Worm (Caenorhabditis elegans) whole organism, midembryonic: ENCODE measurements around the gene T02G5.7.

Source experiments
- T22C8.4 ChIP-seq: fragments of 200-800 bp; sonication (Bioruptor generic); IDR thresholded peaks from 2 replicates; pipeline ENCODE4 v1.3.6; 2022; ENCODE audit warnings: missing genetic modification characterization, missing compliant biosample characterization
- cog-1 ChIP-seq: sonication (generic microtip); optimal IDR thresholded peaks from 2 replicates; lab custom pipeline; 2016; ENCODE audit warnings: missing genetic modification characterization, missing compliant biosample characterization
- flt-1 ChIP-seq: fragments of 200-800 bp; sonication (Bioruptor generic); IDR thresholded peaks from 2 replicates; pipeline ENCODE4 v1.3.6; 2022; ENCODE audit warnings: missing genetic modification characterization, missing compliant biosample characterization
- klf-2 ChIP-seq: fragments of 200-800 bp; sonication (Bioruptor generic); conservative IDR thresholded peaks from 2 replicates; pipeline ENCODE4 v1.3.6; 2022; ENCODE audit warnings: missing genetic modification reagents, missing genetic modification characterization, missing compliant biosample characterization
- med-1 ChIP-seq: sonication (generic microtip); optimal IDR thresholded peaks from 2 replicates; lab custom pipeline; 2017; ENCODE audit warnings: missing genetic modification characterization, mild to moderate bottlenecking, missing compliant biosample characterization, antibody characterized with exemption, missing genetic modification reagents; ENCODE audit not compliant: insufficient read depth
- ref-1 ChIP-seq: fragments of 200-800 bp; sonication (Bioruptor generic); conservative IDR thresholded peaks from 2 replicates; pipeline ENCODE4 v1.3.6; 2022; ENCODE audit warnings: missing genetic modification reagents, missing genetic modification characterization, missing compliant biosample characterization
- tab-1 ChIP-seq: fragments of 200-800 bp; sonication (Bioruptor generic); IDR thresholded peaks from 2 replicates; pipeline ENCODE4 v1.3.6; 2022; ENCODE audit warnings: missing genetic modification characterization, missing compliant biosample characterization
- ztf-23 ChIP-seq: fragments of 200-800 bp; sonication (Bioruptor generic); IDR thresholded peaks from 2 replicates; pipeline ENCODE4 v1.3.6; 2022; ENCODE audit warnings: missing genetic modification reagents, missing genetic modification characterization, missing compliant biosample characterization
- ztf-29 ChIP-seq: fragments of 200-800 bp; sonication (Bioruptor generic); IDR thresholded peaks from 2 replicates; pipeline ENCODE4 v1.3.6; 2022; ENCODE audit warnings: missing genetic modification reagents, missing genetic modification characterization, missing compliant biosample characterization

Gene T02G5.7

DNA sequence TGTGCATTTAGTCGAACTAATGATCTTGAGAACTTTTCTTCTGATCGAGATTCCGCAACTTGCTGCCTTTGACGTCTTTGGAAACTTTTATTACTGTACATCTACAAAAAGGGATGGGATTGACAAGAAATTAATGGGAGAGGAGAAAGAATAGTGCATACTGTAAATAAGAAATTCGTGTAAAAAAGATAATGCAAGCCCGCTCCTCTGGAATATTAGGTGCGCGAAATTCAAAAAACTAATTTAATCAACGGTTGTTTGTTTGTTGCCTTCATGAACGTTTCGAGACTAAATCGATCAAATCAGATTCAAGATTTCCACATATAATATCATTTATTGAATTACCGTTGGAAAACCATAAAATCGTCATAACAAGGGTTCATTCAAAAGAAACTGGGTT lies 5.5 kb upstream of the T02G5.7 start, which contains the start of gene him-14:
Gene him-14 (minus strand): TSS at position 101 of the 400 bp plus-strand sequence.
- TF ChIP-seq ztf-29 (GFP tag; lab: Robert Waterston, UW) (no peak), ref-1 (GFP tag; lab: Robert Waterston, UW) (no peak), T22C8.4 (GFP tag; lab: Robert Waterston, UW) (no peak), med-1 (no peak), flt-1 (no peak), cog-1 (no peak), klf-2 (no peak), tab-1 (GFP tag; lab: Robert Waterston, UW) (no peak)

DNA sequence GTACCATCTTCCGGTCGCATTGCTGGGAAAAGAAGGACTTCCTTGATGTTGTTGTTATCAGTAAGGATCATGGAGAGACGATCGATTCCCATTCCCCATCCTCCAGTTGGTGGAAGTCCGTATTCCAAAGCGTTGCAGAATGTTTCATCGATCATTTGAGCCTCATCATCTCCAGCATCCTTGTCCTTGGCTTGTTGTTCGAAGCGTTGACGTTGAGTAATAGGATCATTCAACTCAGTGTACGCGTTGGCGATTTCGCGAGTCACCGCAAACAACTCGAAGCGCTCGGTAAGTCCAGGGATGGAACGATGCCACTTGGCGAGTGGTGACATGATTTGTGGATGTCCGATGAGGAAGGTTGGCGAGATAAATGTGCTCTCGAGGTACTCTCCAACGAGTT lies 5.0 kb upstream of the T02G5.7 start:
- TF ChIP-seq med-1 (no peak), ref-1 (GFP tag; lab: Robert Waterston, UW) (no peak), klf-2 (no peak), ztf-29 (GFP tag; lab: Robert Waterston, UW) (no peak), ztf-23 (no peak), tab-1 (GFP tag; lab: Robert Waterston, UW) (no peak), cog-1 (no peak), flt-1 (no peak), T22C8.4 (GFP tag; lab: Robert Waterston, UW) (no peak)

DNA sequence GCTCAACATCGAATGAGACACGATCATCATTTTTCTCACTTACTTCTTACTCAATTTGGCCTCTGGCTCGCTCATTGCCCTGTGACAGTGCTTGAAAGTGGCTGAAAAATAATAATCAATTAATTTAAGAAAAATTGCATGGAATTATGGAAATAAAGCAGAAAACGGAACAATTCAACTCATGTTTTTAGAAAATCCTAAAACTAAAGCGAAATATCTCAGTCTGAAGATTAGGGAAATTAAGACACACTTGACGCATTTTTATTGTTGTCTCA lies 3.2 kb upstream of the T02G5.7 start, which contains the start of gene kars-1:
Gene kars-1 (minus strand): TSS at position 101 of the 275 bp plus-strand sequence.
- TF ChIP-seq ztf-23 (no peak), tab-1 (GFP tag; lab: Robert Waterston, UW) (no peak), med-1 (no peak), cog-1 (no peak), flt-1 (no peak), ztf-29 (GFP tag; lab: Robert Waterston, UW) (no peak), ref-1 (GFP tag; lab: Robert Waterston, UW) (no peak), T22C8.4 (GFP tag; lab: Robert Waterston, UW) (no peak), klf-2 (no peak)

DNA sequence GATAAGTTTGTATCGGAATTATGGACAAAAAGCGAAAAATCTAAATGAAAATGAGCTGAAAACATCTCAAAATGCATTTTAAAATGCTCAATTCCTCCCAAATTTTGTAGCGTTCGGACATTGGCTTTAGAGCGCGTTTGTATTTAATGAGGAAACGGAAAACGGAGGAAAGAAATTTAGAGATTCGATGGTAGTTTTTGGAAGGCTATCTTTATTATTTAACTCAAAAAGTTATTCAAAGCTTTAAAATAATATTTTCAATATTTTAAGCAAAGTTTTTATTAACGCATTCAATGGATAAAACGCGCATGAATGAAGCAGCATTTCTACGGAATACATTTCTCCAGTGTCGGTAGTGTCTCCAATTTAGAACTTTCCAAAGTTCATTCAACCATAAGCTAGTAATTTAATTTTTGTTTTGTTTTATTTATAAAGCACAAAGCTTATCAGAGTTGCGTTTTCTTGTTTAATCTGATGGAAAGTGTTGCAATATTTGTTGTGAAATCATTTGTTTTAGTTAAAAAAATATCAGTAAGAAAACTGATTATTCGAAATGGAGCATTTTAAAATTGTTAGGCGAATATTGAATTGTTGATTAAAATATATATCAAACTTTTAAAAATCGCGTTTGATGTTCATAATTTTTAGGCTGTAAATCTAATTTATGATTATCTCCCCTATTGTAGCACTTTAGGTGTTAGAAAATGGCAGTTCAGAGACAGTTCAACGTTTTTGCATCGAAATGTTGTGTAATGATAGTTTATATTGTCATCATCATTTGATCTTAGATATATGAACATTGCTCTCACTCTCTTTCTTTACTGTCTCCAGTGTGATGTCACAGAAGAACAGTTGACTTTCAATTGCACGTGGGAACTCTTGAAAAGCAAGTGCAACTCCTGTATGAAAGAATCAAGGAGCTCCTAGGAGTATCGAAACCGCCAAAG lies 2.6 kb upstream of the T02G5.7 start:
- 0 out of 2 replicates have a peak, but pooled peaks have one; percentile 41 for TF ChIP-seq ztf-29 (GFP tag; lab: Robert Waterston, UW)
- TF ChIP-seq ref-1 (GFP tag; lab: Robert Waterston, UW): no peak
- peak; percentile 77 for TF ChIP-seq flt-1
- no peak for TF ChIP-seq T22C8.4 (GFP tag; lab: Robert Waterston, UW)
- peak; percentile 74 for TF ChIP-seq cog-1
- no peak for TF ChIP-seq med-1

DNA sequence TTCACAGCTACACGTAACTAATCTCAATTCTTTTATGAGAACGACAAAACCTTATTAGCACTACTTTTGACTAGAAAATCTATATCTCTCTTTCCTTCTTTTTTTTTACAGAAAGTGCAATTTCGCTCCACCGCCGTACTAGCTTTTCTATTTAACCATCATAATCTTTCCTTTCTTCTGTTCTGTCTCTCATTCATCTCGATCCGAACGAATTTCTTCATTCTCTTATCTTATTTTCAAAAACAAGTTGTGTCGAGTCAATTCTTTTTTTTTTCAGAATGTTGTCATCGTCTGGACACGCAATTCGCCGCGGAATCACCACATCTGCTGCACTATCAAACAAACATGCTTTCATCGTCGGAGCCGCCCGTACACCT lies 1.9 kb upstream of the T02G5.7 start, which contains the start of gene kat-1:
Gene kat-1 (plus strand): TSS at position 278 of the 377 bp plus-strand sequence.
- TF ChIP-seq ref-1 (GFP tag; lab: Robert Waterston, UW) (no peak), med-1 (no peak), cog-1 (no peak), ztf-29 (GFP tag; lab: Robert Waterston, UW) (no peak), T22C8.4 (GFP tag; lab: Robert Waterston, UW) (no peak), ztf-23 (no peak), flt-1 (no peak)

DNA sequence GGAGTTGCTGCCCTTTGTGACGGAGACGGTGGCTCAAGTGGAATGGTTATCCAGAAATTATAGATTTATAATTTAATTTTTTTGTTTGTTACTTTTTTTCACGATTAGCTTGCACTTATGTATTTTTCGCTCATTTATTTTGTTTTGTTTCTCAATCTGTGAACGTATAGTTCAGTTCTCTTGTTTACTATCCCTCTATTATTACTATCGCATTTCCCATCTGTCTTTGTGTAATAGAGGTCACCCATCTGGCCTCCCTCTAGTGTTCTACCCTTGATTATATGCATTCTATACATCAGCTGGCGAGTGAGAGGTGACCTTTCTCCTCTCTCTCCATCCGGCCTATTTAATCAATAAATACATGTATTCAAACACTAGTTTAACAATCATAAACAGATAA lies 8.6 kb downstream of the T02G5.7 start, which contains the start of the genes T02G5.14 and T02G5.15:
Gene T02G5.14 (plus strand): TSS at position 301 of the 400 bp plus-strand sequence.
Gene T02G5.15 (plus strand): TSS at position 301 of the 400 bp plus-strand sequence.
- TF ChIP-seq T22C8.4 (GFP tag; lab: Robert Waterston, UW): peak; percentile 58

DNA sequence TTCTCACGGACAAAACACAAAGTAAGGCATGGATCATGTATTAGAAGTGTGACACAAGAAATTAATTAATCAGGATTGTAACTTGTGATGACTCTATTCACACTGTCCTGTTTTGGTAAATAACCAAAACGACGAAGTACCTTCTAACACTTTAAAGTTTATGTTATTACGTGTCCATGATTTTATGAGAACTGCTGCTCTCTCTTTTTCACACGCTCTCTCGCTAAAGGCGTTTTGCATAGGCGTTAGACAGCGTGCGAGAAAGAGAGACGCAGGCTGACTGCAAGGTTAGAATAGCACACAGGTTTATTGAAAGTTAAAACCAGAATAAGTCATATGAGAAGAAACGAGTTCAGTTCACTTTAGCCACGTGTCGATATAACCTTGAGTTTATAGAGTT lies 14.7 kb downstream of the T02G5.7 start:
- TF ChIP-seq med-1: no peak
- no peak for TF ChIP-seq klf-2
- no peak for TF ChIP-seq T22C8.4 (GFP tag; lab: Robert Waterston, UW)
- no peak for TF ChIP-seq ztf-23
- no peak for TF ChIP-seq ref-1 (GFP tag; lab: Robert Waterston, UW)
- no peak for TF ChIP-seq flt-1
- no peak for TF ChIP-seq ztf-29 (GFP tag; lab: Robert Waterston, UW)
- TF ChIP-seq cog-1: no peak
- no peak for TF ChIP-seq tab-1 (GFP tag; lab: Robert Waterston, UW)

DNA sequence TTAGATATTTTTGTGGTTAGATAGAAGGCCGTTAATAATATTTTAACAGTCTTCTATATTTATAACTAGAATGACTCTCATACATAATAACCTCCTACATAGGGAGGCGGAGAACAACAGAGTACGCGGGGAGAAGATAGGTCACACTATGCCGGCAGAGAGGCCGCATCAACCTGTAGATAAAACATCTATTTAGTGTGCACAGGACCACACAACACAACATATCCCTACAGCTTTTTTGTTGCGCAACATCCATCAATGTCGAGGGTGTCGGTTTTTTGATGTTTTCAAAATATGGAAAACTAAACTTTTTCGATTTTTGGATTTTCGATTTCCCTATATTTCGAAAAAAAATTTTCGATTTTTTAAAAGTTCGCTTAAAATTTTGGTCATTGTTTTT lies 15.4 kb downstream of the T02G5.7 start:
- TF ChIP-seq T22C8.4 (GFP tag; lab: Robert Waterston, UW) (no peak), ref-1 (GFP tag; lab: Robert Waterston, UW) (no peak), ztf-23 (no peak), flt-1 (no peak), klf-2 (no peak), ztf-29 (GFP tag; lab: Robert Waterston, UW) (no peak), med-1 (no peak), cog-1 (no peak), tab-1 (GFP tag; lab: Robert Waterston, UW) (no peak)

DNA sequence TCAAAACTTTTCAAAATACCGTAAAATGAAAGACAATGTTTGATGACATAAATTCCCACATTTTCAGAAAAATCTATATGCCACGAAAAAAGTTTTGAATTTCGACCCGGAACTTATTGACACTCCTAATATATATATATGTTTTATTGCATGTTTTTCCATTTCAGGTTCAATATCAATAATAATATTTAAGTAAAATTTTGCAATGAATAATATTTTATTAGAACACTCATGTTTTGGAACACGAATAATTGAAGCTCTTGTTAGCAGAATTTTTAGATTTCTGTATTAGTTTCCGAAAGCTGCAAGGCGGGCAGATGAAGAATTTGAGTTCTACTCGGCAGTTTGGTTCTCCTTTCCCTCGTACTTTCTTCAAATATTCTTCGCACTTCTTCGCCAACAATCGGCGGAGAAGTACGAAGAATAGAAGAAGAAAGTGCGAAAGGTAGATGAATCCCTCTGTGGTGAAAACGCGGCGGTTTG lies 18.0 kb downstream of the T02G5.7 start, which contains the start of gene T02G5.3:
Gene T02G5.3 (plus strand): TSS at position 51 of the 483 bp plus-strand sequence.
- TF ChIP-seq med-1 (no peak), flt-1 (0 out of 2 replicates have a peak, but pooled peaks have one; percentile 40), cog-1 (no peak), ztf-29 (GFP tag; lab: Robert Waterston, UW) (no peak), ztf-23 (no peak)

DNA sequence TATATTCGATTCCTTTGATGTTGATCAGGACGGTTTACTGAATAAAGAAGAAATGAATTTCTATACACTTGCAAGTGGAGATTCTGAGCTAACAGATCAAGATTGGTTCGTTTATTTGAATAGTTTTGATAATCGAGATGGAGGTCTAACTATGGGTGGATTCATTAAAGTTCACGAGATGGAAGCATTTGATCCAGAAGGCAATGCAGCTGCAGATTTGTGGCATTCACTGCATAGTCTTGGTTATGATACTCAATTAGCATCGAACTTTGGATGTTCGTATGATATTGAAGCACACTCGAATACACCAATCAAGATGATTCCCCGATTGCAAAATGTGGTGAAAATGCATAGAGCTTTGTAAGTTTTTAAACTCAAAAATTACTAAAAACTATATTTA lies 20.6 kb downstream of the T02G5.7 start:
- no peak for TF ChIP-seq ztf-23
- no peak for TF ChIP-seq ztf-29 (GFP tag; lab: Robert Waterston, UW)
- no peak for TF ChIP-seq T22C8.4 (GFP tag; lab: Robert Waterston, UW)
- no peak for TF ChIP-seq cog-1
- no peak for TF ChIP-seq ref-1 (GFP tag; lab: Robert Waterston, UW)
- no peak for TF ChIP-seq flt-1
- no peak for TF ChIP-seq tab-1 (GFP tag; lab: Robert Waterston, UW)
- TF ChIP-seq klf-2: no peak
- no peak for TF ChIP-seq med-1
